Worm (Caenorhabditis elegans) whole organism, L4 larva: ENCODE measurements around the gene nuc-1.

ENCODE experiments used
- D1046.2 ChIP-seq: fragments of 200-800 bp; sonication (Bioruptor generic); IDR thresholded peaks from 2 replicates; pipeline ENCODE4 v1.3.6; 2022; ENCODE audit warnings: missing genetic modification characterization, missing compliant biosample characterization
- F26F4.8 ChIP-seq: fragments of 200-800 bp; sonication (Bioruptor generic); conservative IDR thresholded peaks from 2 replicates; pipeline ENCODE4 v1.3.6; 2022; ENCODE audit warnings: missing genetic modification characterization, missing compliant biosample characterization
- T26A8.4 ChIP-seq: fragments of 200-800 bp; sonication (Bioruptor generic); IDR thresholded peaks from 2 replicates; pipeline ENCODE4 v1.3.6; 2022; ENCODE audit warnings: missing genetic modification characterization, missing compliant biosample characterization
- ZK337.2 ChIP-seq: fragments of 200-800 bp; sonication (Bioruptor generic); IDR thresholded peaks from 2 replicates; pipeline ENCODE4 v1.3.6; 2022; ENCODE audit warnings: missing genetic modification reagents, missing genetic modification characterization, missing compliant biosample characterization
- ama-1 ChIP-seq: fragments of 150-350 bp; optimal IDR thresholded peaks from 2 replicates; lab custom pipeline; 2014; ENCODE audit warnings: inconsistent platforms, mixed read lengths
- ceh-32 ChIP-seq: sonication (generic microtip); optimal IDR thresholded peaks from 2 replicates; lab custom pipeline; 2016; ENCODE audit warnings: mild to moderate bottlenecking, missing genetic modification characterization, missing compliant biosample characterization; ENCODE audit not compliant: poor library complexity
- ceh-44 ChIP-seq: fragments of 200-800 bp; sonication (Bioruptor generic); IDR thresholded peaks from 2 replicates; pipeline ENCODE4 v1.3.6; 2022; ENCODE audit warnings: missing genetic modification reagents, missing genetic modification characterization, missing compliant biosample characterization
- ceh-62 ChIP-seq: sonication (generic microtip); optimal IDR thresholded peaks from 2 replicates; lab custom pipeline; 2017; ENCODE audit warnings: missing biosample characterization, missing genetic modification characterization
- ces-1 ChIP-seq: fragments of 150-350 bp; sonication (generic microtip); optimal IDR thresholded peaks from 4 replicates; lab custom pipeline; 2014; ENCODE audit warnings: missing biosample characterization, missing genetic modification reagents, missing genetic modification characterization
- cey-2 ChIP-seq: sonication (generic microtip); optimal IDR thresholded peaks from 3 replicates; lab custom pipeline; 2017; ENCODE audit warnings: missing genetic modification characterization, mild to moderate bottlenecking, missing compliant biosample characterization, antibody characterized with exemption, borderline replicate concordance; ENCODE audit not compliant: insufficient read depth
- daf-12 ChIP-seq: fragments of 150-350 bp; optimal IDR thresholded peaks from 2 replicates; lab custom pipeline; 2014; ENCODE audit warnings: missing biosample characterization, missing genetic modification reagents, missing genetic modification characterization
- daf-16 ChIP-seq, 3 experiments: sonication (generic microtip); optimal IDR thresholded peaks; 2 replicates each; lab custom pipeline; 2016 to 2017; ENCODE audit warnings: missing genetic modification characterization in 3 of 3, missing genetic modification reagents in 3 of 3, mild to moderate bottlenecking in 2 of 3, missing compliant biosample characterization in 2 of 3, missing biosample characterization in 1 of 3, moderate library complexity in 1 of 3
- daf-19 ChIP-seq: fragments of 200-800 bp; sonication (Bioruptor generic); conservative IDR thresholded peaks from 2 replicates; pipeline ENCODE4 v1.3.6; 2022; ENCODE audit warnings: missing genetic modification characterization, missing compliant biosample characterization
- dmd-9 ChIP-seq: fragments of 200-800 bp; sonication (Bioruptor generic); IDR thresholded peaks from 2 replicates; pipeline ENCODE4 v1.3.6; 2022; ENCODE audit warnings: missing genetic modification reagents, missing genetic modification characterization, missing compliant biosample characterization
- egl-43 ChIP-seq: fragments of 200-800 bp; sonication (Bioruptor generic); IDR thresholded peaks from 2 replicates; pipeline ENCODE4 v1.3.6; 2022; ENCODE audit warnings: missing genetic modification reagents, missing genetic modification characterization, missing compliant biosample characterization
- hlh-11 ChIP-seq: fragments of 200-800 bp; sonication (Bioruptor generic); optimal IDR thresholded peaks from 2 replicates; lab custom pipeline; 2018; ENCODE audit warnings: mild to moderate bottlenecking, missing genetic modification characterization, missing compliant biosample characterization
- hlh-30 ChIP-seq: sonication (generic microtip); optimal IDR thresholded peaks from 2 replicates; lab custom pipeline; 2017; ENCODE audit warnings: antibody characterized with exemption, mild to moderate bottlenecking, missing genetic modification characterization, missing compliant biosample characterization; ENCODE audit not compliant: insufficient read depth
- jun-1 ChIP-seq: fragments of 150-350 bp; optimal IDR thresholded peaks from 2 replicates; lab custom pipeline; 2014; ENCODE audit warnings: missing biosample characterization, missing genetic modification reagents, missing genetic modification characterization
- lin-1 ChIP-seq: fragments of 200-800 bp; sonication (Bioruptor generic); IDR thresholded peaks from 2 replicates; pipeline ENCODE4 v1.3.6; 2022; ENCODE audit warnings: missing genetic modification reagents, missing genetic modification characterization, missing compliant biosample characterization
- lin-13 ChIP-seq: fragments of 150-350 bp; optimal IDR thresholded peaks from 2 replicates; lab custom pipeline; 2014; ENCODE audit warnings: missing biosample characterization, missing genetic modification reagents, missing genetic modification characterization
- lin-15B ChIP-seq: fragments of 150-350 bp; sonication (generic microtip); optimal IDR thresholded peaks from 3 replicates; lab custom pipeline; 2014; ENCODE audit warnings: missing biosample characterization, missing genetic modification characterization
- lin-39 ChIP-seq: fragments of 150-350 bp; optimal IDR thresholded peaks from 2 replicates; lab custom pipeline; 2014; ENCODE audit warnings: missing biosample characterization, missing genetic modification reagents, missing genetic modification characterization
- lir-3 ChIP-seq: sonication (generic microtip); optimal IDR thresholded peaks from 2 replicates; lab custom pipeline; 2016; ENCODE audit warnings: mild to moderate bottlenecking, missing genetic modification characterization, missing compliant biosample characterization
- mdl-1 ChIP-seq, 2 experiments: fragments of 150-350 bp in 1 of 2; sonication (generic microtip) in 1 of 2; optimal IDR thresholded peaks; 2 replicates each; lab custom pipeline; 2014 to 2017; ENCODE audit warnings: missing biosample characterization in 2 of 2, missing genetic modification characterization in 2 of 2
- mes-2 ChIP-seq: sonication (generic microtip); optimal IDR thresholded peaks from 2 replicates; lab custom pipeline; 2016; ENCODE audit warnings: missing genotype, mild to moderate bottlenecking, missing genetic modification characterization, missing compliant biosample characterization; ENCODE audit not compliant: poor library complexity, severe bottlenecking
- mxl-3 ChIP-seq: fragments of 200-800 bp; sonication (Bioruptor generic); optimal IDR thresholded peaks from 2 replicates; lab custom pipeline; 2018; ENCODE audit warnings: mild to moderate bottlenecking, missing genetic modification characterization, missing compliant biosample characterization
- nhr-10 ChIP-seq: fragments of 150-350 bp; optimal IDR thresholded peaks from 2 replicates; lab custom pipeline; 2014; ENCODE audit warnings: missing biosample characterization, missing genetic modification characterization
- nhr-102 ChIP-seq: sonication (generic microtip); optimal IDR thresholded peaks from 2 replicates; lab custom pipeline; 2016; ENCODE audit warnings: mild to moderate bottlenecking, missing genetic modification characterization, moderate library complexity, missing compliant biosample characterization
- nhr-11 ChIP-seq: fragments of 150-350 bp; optimal IDR thresholded peaks from 2 replicates; lab custom pipeline; 2014; ENCODE audit warnings: missing biosample characterization, missing genetic modification characterization
- nhr-111 ChIP-seq: fragments of 200-800 bp; sonication (Bioruptor generic); optimal IDR thresholded peaks from 2 replicates; lab custom pipeline; 2018; ENCODE audit warnings: mild to moderate bottlenecking, missing genetic modification characterization, missing compliant biosample characterization
- nhr-25 ChIP-seq: sonication (generic microtip); optimal IDR thresholded peaks from 2 replicates; lab custom pipeline; 2017; ENCODE audit warnings: missing genetic modification characterization, mild to moderate bottlenecking, missing compliant biosample characterization, antibody characterized with exemption, moderate library complexity, borderline replicate concordance; ENCODE audit not compliant: insufficient read depth
- nhr-28 ChIP-seq: fragments of 150-350 bp; optimal IDR thresholded peaks from 2 replicates; lab custom pipeline; 2014; ENCODE audit warnings: missing biosample characterization, missing genetic modification characterization
- nhr-41 ChIP-seq: fragments of 200-800 bp; sonication (Bioruptor generic); IDR thresholded peaks from 2 replicates; pipeline ENCODE4 v1.3.6; 2022; ENCODE audit warnings: missing genetic modification reagents, missing genetic modification characterization, missing compliant biosample characterization
- nhr-42 ChIP-seq: fragments of 200-800 bp; sonication (Bioruptor generic); IDR thresholded peaks from 2 replicates; pipeline ENCODE4 v1.3.6; 2022; ENCODE audit warnings: missing genetic modification characterization, missing compliant biosample characterization
- nhr-48 ChIP-seq: sonication (generic microtip); optimal IDR thresholded peaks from 2 replicates; lab custom pipeline; 2016; ENCODE audit warnings: mild to moderate bottlenecking, missing genetic modification characterization, missing compliant biosample characterization
- nhr-6 ChIP-seq: fragments of 150-350 bp; optimal IDR thresholded peaks from 2 replicates; lab custom pipeline; 2014; ENCODE audit warnings: missing biosample characterization, missing genetic modification characterization
- nhr-77 ChIP-seq: fragments of 150-350 bp; optimal IDR thresholded peaks from 2 replicates; lab custom pipeline; 2014; ENCODE audit warnings: missing biosample characterization, missing genetic modification characterization
- pha-4 ChIP-seq, 2 experiments: fragments of 150-350 bp in 1 of 2; fragments of 200-800 bp in 1 of 2; sonication (Bioruptor generic) in 1 of 2; IDR thresholded peaks in 1 of 2; optimal IDR thresholded peaks in 1 of 2; 2 replicates each; pipeline versions ENCODE4 v1.3.6 to Lab custom; 2014 to 2022; ENCODE audit warnings: missing genetic modification characterization in 2 of 2, missing genetic modification reagents in 2 of 2, missing biosample characterization in 1 of 2, missing compliant biosample characterization in 1 of 2
- php-3 ChIP-seq: fragments of 200-800 bp; sonication (Bioruptor generic); IDR thresholded peaks from 2 replicates; pipeline ENCODE4 v1.3.6; 2022; ENCODE audit warnings: missing genetic modification reagents, missing genetic modification characterization, missing compliant biosample characterization
- rbr-2 ChIP-seq: sonication (generic microtip); optimal IDR thresholded peaks from 2 replicates; lab custom pipeline; 2016; ENCODE audit warnings: missing genotype, missing genetic modification characterization, missing compliant biosample characterization
- sdz-12 ChIP-seq: fragments of 200-800 bp; sonication (Bioruptor generic); optimal IDR thresholded peaks from 2 replicates; lab custom pipeline; 2018; ENCODE audit warnings: mild to moderate bottlenecking, missing genetic modification characterization, missing compliant biosample characterization
- set-16 ChIP-seq: fragments of 200-800 bp; sonication (Bioruptor generic); IDR thresholded peaks from 2 replicates; pipeline ENCODE4 v1.3.6; 2022; ENCODE audit warnings: missing genetic modification reagents, missing genetic modification characterization, missing compliant biosample characterization
- skn-1 ChIP-seq: fragments of 150-350 bp; optimal IDR thresholded peaks from 2 replicates; lab custom pipeline; 2014; ENCODE audit warnings: missing biosample characterization, missing genetic modification characterization
- spr-3 ChIP-seq: fragments of 200-800 bp; sonication (Bioruptor generic); optimal IDR thresholded peaks from 2 replicates; lab custom pipeline; 2018; ENCODE audit warnings: mild to moderate bottlenecking, missing genetic modification characterization, missing compliant biosample characterization
- unc-130 ChIP-seq: sonication (generic microtip); optimal IDR thresholded peaks from 2 replicates; lab custom pipeline; 2016; ENCODE audit warnings: missing genetic modification reagents, missing genetic modification characterization, missing compliant biosample characterization
- unc-62 ChIP-seq, 3 experiments: fragments of 150-350 bp in 1 of 3; sonication (generic microtip); optimal IDR thresholded peaks in 2 of 3; peaks in 1 of 3; 1 replicate in 1 of 3; 2 replicates in 2 of 3; lab custom pipeline; 2014 to 2017; ENCODE audit warnings: missing biosample characterization in 3 of 3, missing genetic modification characterization in 3 of 3, missing genetic modification reagents in 3 of 3, missing genotype in 1 of 3
- zfp-2 ChIP-seq: sonication (generic microtip); optimal IDR thresholded peaks from 2 replicates; lab custom pipeline; 2016; ENCODE audit warnings: mild to moderate bottlenecking, missing genetic modification characterization, missing compliant biosample characterization
- zip-11 ChIP-seq: fragments of 200-800 bp; sonication (Bioruptor generic); IDR thresholded peaks from 2 replicates; pipeline ENCODE4 v1.3.6; 2022; ENCODE audit warnings: missing genetic modification characterization, missing compliant biosample characterization
- ztf-11 ChIP-seq: fragments of 150-350 bp; optimal IDR thresholded peaks from 2 replicates; lab custom pipeline; 2014; ENCODE audit warnings: missing biosample characterization, missing genetic modification characterization
- ztf-7 ChIP-seq: fragments of 150-350 bp; optimal IDR thresholded peaks from 2 replicates; lab custom pipeline; 2014; ENCODE audit warnings: missing biosample characterization, missing genetic modification characterization

nuc-1 gene

DNA sequence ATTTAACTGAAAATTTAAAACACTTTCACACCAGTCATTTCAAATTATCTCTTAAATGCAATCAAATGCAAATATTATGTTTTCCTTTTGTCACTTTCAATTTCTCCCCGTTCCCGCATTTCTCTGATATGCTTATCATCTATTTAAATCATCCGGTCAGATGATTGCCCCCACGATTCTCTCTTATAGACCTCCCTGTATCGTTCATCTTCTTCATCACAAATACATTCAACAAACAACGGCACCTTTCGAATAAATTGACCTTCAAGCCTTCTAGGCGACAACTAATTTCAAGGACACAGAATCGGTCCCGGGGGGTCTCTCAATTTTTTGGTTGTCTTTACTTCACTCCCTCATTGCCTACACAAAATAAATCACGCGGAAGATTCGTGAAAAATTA, 9.2 kb downstream of the nuc-1 start:
- TF ChIP-seq unc-130 (GFP tag; lab: Kevin White, UChicago) (no peak), nhr-25 (peak; percentile 6), dmd-9 (GFP tag; lab: Robert Waterston, UW) (no peak), ZK337.2 (GFP tag; lab: Robert Waterston, UW) (no peak), skn-1 (tag; lab: Kevin White, UChicago) (no peak), nhr-41 (GFP tag; lab: Robert Waterston, UW) (no peak), D1046.2 (GFP tag; lab: Robert Waterston, UW) (no peak), zip-11 (GFP tag; lab: Robert Waterston, UW) (no peak), nhr-77 (tag; lab: Kevin White, UChicago) (no peak), hlh-30 (peak; percentile 46), lin-39 (no peak), php-3 (no peak), lin-1 (GFP tag; lab: Robert Waterston, UW) (no peak), zfp-2 (tag; lab: Kevin White, UChicago) (no peak), unc-62 (GFP tag; optimal IDR thresholded peaks at IDR 0.05 in 1 of 2; lab: Kevin White, UChicago) (peak in 1 of 2 experiments; percentile 91), unc-62 (tag; optimal IDR thresholded peaks at IDR 0.05; lab: Kevin White, UChicago) (no peak), nhr-11 (tag; lab: Kevin White, UChicago) (no peak), lir-3 (tag; lab: Kevin White, UChicago) (no peak), daf-16 (GFP tag; optimal IDR thresholded peaks at IDR 0.05; lab: Kevin White, UChicago) (no peak), daf-16 (tag; optimal IDR thresholded peaks at IDR 0.05; lab: Kevin White, UChicago) (peak; percentile 14), ceh-32 (tag; lab: Kevin White, UChicago) (no peak), hlh-11 (tag; lab: Kevin White, UChicago) (peak; percentile 32), egl-43 (GFP tag; lab: Robert Waterston, UW) (no peak), nhr-48 (no peak), set-16 (GFP tag; lab: Robert Waterston, UW) (no peak), ztf-11 (tag; lab: Kevin White, UChicago) (no peak), ces-1 (no peak), lin-15B (tag; lab: Kevin White, UChicago) (no peak), ztf-7 (tag; lab: Kevin White, UChicago) (no peak), nhr-28 (peak; percentile 67), F26F4.8 (GFP tag; lab: Robert Waterston, UW) (no peak), mes-2 (peak; percentile 32), rbr-2 (tag; lab: Kevin White, UChicago) (no peak), ama-1 (no peak), T26A8.4 (GFP tag; lab: Robert Waterston, UW) (no peak), jun-1 (tag; lab: Kevin White, UChicago) (no peak), lin-13 (GFP tag; lab: Kevin White, UChicago) (no peak), nhr-42 (GFP tag; lab: Robert Waterston, UW) (no peak), pha-4 (GFP tag; IDR thresholded peaks at IDR 0.05; lab: Robert Waterston, UW) (no peak), pha-4 (tag; optimal IDR thresholded peaks at IDR 0.05; lab: Kevin White, UChicago) (no peak), nhr-6 (tag; lab: Kevin White, UChicago) (peak; percentile 19), mdl-1 (tag; optimal IDR thresholded peaks at IDR 0.05; lab: Kevin White, UChicago) (peak in 1 of 2 experiments; percentile 20), nhr-102 (tag; lab: Kevin White, UChicago) (no peak), daf-19 (GFP tag; lab: Robert Waterston, UW) (no peak), mxl-3 (GFP tag; lab: Kevin White, UChicago) (peak; percentile 3), ceh-44 (no peak), ceh-62 (tag; lab: Kevin White, UChicago) (no peak), sdz-12 (GFP tag; lab: Kevin White, UChicago) (no peak), cey-2 (no peak), nhr-10 (tag; lab: Kevin White, UChicago) (no peak), nhr-111 (GFP tag; lab: Kevin White, UChicago) (no peak), spr-3 (GFP tag; lab: Kevin White, UChicago) (no peak), daf-12 (tag; lab: Kevin White, UChicago) (no peak)
